Worm (Caenorhabditis elegans) whole organism, late embryonic: ENCODE measurements around the gene C01G5.25.

Experiments
- C38D4.7 ChIP-seq: fragments of 200-800 bp; sonication (Bioruptor generic); optimal IDR thresholded peaks from 2 replicates; lab custom pipeline; 2018; ENCODE audit warnings: mild to moderate bottlenecking, missing genetic modification characterization, moderate library complexity, missing compliant biosample characterization
- T23F11.4 ChIP-seq: fragments of 200-800 bp; sonication (Bioruptor generic); optimal IDR thresholded peaks from 2 replicates; lab custom pipeline; 2018; ENCODE audit warnings: mild to moderate bottlenecking, missing genetic modification characterization, missing compliant biosample characterization
- Y22D7AL.16 ChIP-seq: sonication (generic microtip); optimal IDR thresholded peaks from 2 replicates; lab custom pipeline; 2016; ENCODE audit warnings: missing genetic modification characterization, missing compliant biosample characterization
- ceh-14 ChIP-seq: sonication (generic microtip); optimal IDR thresholded peaks from 2 replicates; lab custom pipeline; 2016; ENCODE audit warnings: missing genotype, missing genetic modification characterization, missing compliant biosample characterization
- ceh-18 ChIP-seq: sonication (generic microtip); optimal IDR thresholded peaks from 2 replicates; lab custom pipeline; 2016; ENCODE audit warnings: missing genetic modification characterization, missing compliant biosample characterization
- ceh-19 ChIP-seq: fragments of 200-800 bp; sonication (Bioruptor generic); optimal IDR thresholded peaks from 2 replicates; lab custom pipeline; 2018; ENCODE audit warnings: mild to moderate bottlenecking, missing genetic modification characterization, missing compliant biosample characterization
- ceh-2 ChIP-seq: sonication (generic microtip); optimal IDR thresholded peaks from 2 replicates; lab custom pipeline; 2016; ENCODE audit warnings: missing genotype, missing genetic modification characterization, missing compliant biosample characterization
- ceh-24 ChIP-seq: sonication (generic microtip); optimal IDR thresholded peaks from 2 replicates; lab custom pipeline; 2016; ENCODE audit warnings: mild to moderate bottlenecking, missing genetic modification characterization, missing compliant biosample characterization
- ceh-31 ChIP-seq: sonication (generic microtip); optimal IDR thresholded peaks from 2 replicates; lab custom pipeline; 2016; ENCODE audit warnings: missing genetic modification characterization, missing compliant biosample characterization
- ceh-34 ChIP-seq: sonication (generic microtip); optimal IDR thresholded peaks from 2 replicates; lab custom pipeline; 2016; ENCODE audit warnings: mild to moderate bottlenecking, missing genetic modification characterization, missing compliant biosample characterization
- ceh-45 ChIP-seq: fragments of 200-800 bp; sonication (Bioruptor generic); IDR thresholded peaks from 2 replicates; pipeline ENCODE4 v1.3.6; 2022; ENCODE audit warnings: missing genetic modification reagents, missing genetic modification characterization, missing compliant biosample characterization
- ceh-6 ChIP-seq: fragments of 200-800 bp; sonication (Bioruptor generic); optimal IDR thresholded peaks from 2 replicates; lab custom pipeline; 2018; ENCODE audit warnings: mild to moderate bottlenecking, missing genetic modification characterization, missing compliant biosample characterization
- dmd-4 ChIP-seq: sonication (generic microtip); optimal IDR thresholded peaks from 2 replicates; lab custom pipeline; 2016; ENCODE audit warnings: borderline replicate concordance, missing genetic modification characterization, missing compliant biosample characterization
- dve-1 ChIP-seq: sonication (generic microtip); optimal IDR thresholded peaks from 2 replicates; lab custom pipeline; 2017; ENCODE audit warnings: antibody characterized with exemption, mild to moderate bottlenecking, missing genetic modification characterization, missing compliant biosample characterization
- elt-2 ChIP-seq: sonication (generic microtip); optimal IDR thresholded peaks from 2 replicates; lab custom pipeline; 2016; ENCODE audit warnings: missing genetic modification reagents, missing genetic modification characterization, missing compliant biosample characterization
- fax-1 ChIP-seq: sonication (generic microtip); optimal IDR thresholded peaks from 2 replicates; lab custom pipeline; 2016; ENCODE audit warnings: missing genotype, missing genetic modification characterization, missing compliant biosample characterization
- fkh-10 ChIP-seq: fragments of 150-350 bp; optimal IDR thresholded peaks from 2 replicates; lab custom pipeline; 2014; ENCODE audit warnings: missing biosample characterization, missing genetic modification reagents, missing genetic modification characterization
- fkh-6 ChIP-seq: sonication (generic microtip); optimal IDR thresholded peaks from 2 replicates; lab custom pipeline; 2016; ENCODE audit warnings: missing genetic modification characterization, missing compliant biosample characterization
- gmeb-2 ChIP-seq: sonication (generic microtip); optimal IDR thresholded peaks from 2 replicates; lab custom pipeline; 2016; ENCODE audit warnings: missing genetic modification characterization, inconsistent platforms, missing compliant biosample characterization
- hlh-15 ChIP-seq: sonication (generic microtip); optimal IDR thresholded peaks from 2 replicates; lab custom pipeline; 2016; ENCODE audit warnings: missing genetic modification characterization, missing compliant biosample characterization
- hlh-6 ChIP-seq: sonication (generic microtip); optimal IDR thresholded peaks from 2 replicates; lab custom pipeline; 2016; ENCODE audit warnings: missing genotype, missing genetic modification characterization, missing compliant biosample characterization
- hlh-8 ChIP-seq: sonication (generic microtip); optimal IDR thresholded peaks from 2 replicates; lab custom pipeline; 2016; ENCODE audit warnings: missing genotype, missing genetic modification characterization, missing compliant biosample characterization
- lim-6 ChIP-seq: sonication (generic microtip); optimal IDR thresholded peaks from 2 replicates; lab custom pipeline; 2016; ENCODE audit warnings: missing genetic modification characterization, missing compliant biosample characterization
- nhr-232 ChIP-seq: sonication (generic microtip); optimal IDR thresholded peaks from 2 replicates; lab custom pipeline; 2016; ENCODE audit warnings: missing genetic modification characterization, missing compliant biosample characterization
- npax-4 ChIP-seq: sonication (generic microtip); optimal IDR thresholded peaks from 2 replicates; lab custom pipeline; 2016; ENCODE audit warnings: missing genetic modification characterization, missing compliant biosample characterization
- odd-2 ChIP-seq: sonication (generic microtip); optimal IDR thresholded peaks from 2 replicates; lab custom pipeline; 2017; ENCODE audit warnings: antibody characterized with exemption, mild to moderate bottlenecking, missing genetic modification characterization, missing compliant biosample characterization
- pat-9 ChIP-seq: fragments of 200-800 bp; sonication (Bioruptor generic); optimal IDR thresholded peaks from 2 replicates; lab custom pipeline; 2018; ENCODE audit warnings: mild to moderate bottlenecking, missing genetic modification characterization, moderate library complexity, missing compliant biosample characterization
- pax-1 ChIP-seq: fragments of 150-350 bp; optimal IDR thresholded peaks from 2 replicates; lab custom pipeline; 2014; ENCODE audit warnings: missing biosample characterization, missing genetic modification characterization
- pha-2 ChIP-seq: sonication (generic microtip); optimal IDR thresholded peaks from 2 replicates; lab custom pipeline; 2017; ENCODE audit warnings: mild to moderate bottlenecking, missing genetic modification characterization, missing compliant biosample characterization
- pha-4 ChIP-seq: fragments of 150-350 bp; optimal IDR thresholded peaks from 2 replicates; lab custom pipeline; 2018; ENCODE audit warnings: missing biosample characterization, missing genetic modification reagents, missing genetic modification characterization
- pqm-1 ChIP-seq: sonication (generic microtip); optimal IDR thresholded peaks from 2 replicates; lab custom pipeline; 2016; ENCODE audit warnings: missing genetic modification characterization, missing compliant biosample characterization
- ref-2 ChIP-seq: sonication (generic microtip); optimal IDR thresholded peaks from 2 replicates; lab custom pipeline; 2016; ENCODE audit warnings: missing genetic modification characterization, missing compliant biosample characterization
- rnt-1 ChIP-seq: sonication (generic microtip); optimal IDR thresholded peaks from 2 replicates; lab custom pipeline; 2016; ENCODE audit warnings: missing genetic modification characterization, missing compliant biosample characterization
- sdc-2 ChIP-seq: sonication (generic microtip); optimal IDR thresholded peaks from 2 replicates; lab custom pipeline; 2016; ENCODE audit warnings: missing genotype, missing genetic modification characterization, missing compliant biosample characterization
- tbx-2 ChIP-seq: sonication (generic microtip); optimal IDR thresholded peaks from 2 replicates; lab custom pipeline; 2016; ENCODE audit warnings: missing genetic modification characterization, missing compliant biosample characterization
- tbx-7 ChIP-seq: sonication (generic microtip); optimal IDR thresholded peaks from 2 replicates; lab custom pipeline; 2016; ENCODE audit warnings: missing genotype, missing genetic modification characterization, missing compliant biosample characterization
- unc-3 ChIP-seq, 2 experiments: fragments of 200-800 bp in 1 of 2; sonication (Bioruptor generic) in 1 of 2; sonication (generic microtip) in 1 of 2; conservative IDR thresholded peaks in 1 of 2; optimal IDR thresholded peaks in 1 of 2; 2 replicates each; pipeline versions ENCODE4 v1.3.6 to Lab custom; 2016 to 2022; ENCODE audit warnings: missing compliant biosample characterization in 2 of 2, missing genetic modification characterization in 2 of 2, missing genetic modification reagents in 1 of 2
- unc-42 ChIP-seq: sonication (generic microtip); optimal IDR thresholded peaks from 2 replicates; lab custom pipeline; 2016; ENCODE audit warnings: missing genotype, missing genetic modification characterization, missing compliant biosample characterization
- unc-55 ChIP-seq: sonication (generic microtip); optimal IDR thresholded peaks from 2 replicates; lab custom pipeline; 2017; ENCODE audit warnings: missing biosample characterization, missing genetic modification reagents, missing genetic modification characterization
- ztf-16 ChIP-seq: sonication (generic microtip); optimal IDR thresholded peaks from 2 replicates; lab custom pipeline; 2017; ENCODE audit warnings: missing genetic modification characterization, missing compliant biosample characterization

C01G5.25 gene

DNA sequence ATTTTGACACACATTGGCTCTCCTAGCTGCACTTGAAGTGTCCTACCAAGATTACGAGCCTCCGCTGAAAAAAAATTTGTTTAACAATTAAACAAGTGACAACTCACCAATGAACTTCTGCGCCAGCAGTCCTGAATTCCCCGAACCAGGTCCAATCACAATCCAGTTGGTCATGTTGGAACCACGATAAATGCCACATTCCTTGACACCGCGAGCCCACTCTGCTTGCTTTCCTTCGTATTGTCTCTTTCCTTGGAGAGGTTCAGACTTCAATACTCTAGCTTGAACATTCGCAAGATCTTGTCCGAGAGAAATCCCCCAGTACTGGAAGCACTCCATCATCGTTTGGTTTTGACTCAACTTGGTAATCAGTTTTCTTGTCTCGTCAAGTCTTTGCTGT, 13.3 kb upstream of the C01G5.25 start:
- TF ChIP-seq ceh-45 (GFP tag; lab: Robert Waterston, UW) (no peak), lim-6 (tag; lab: Kevin White, UChicago) (no peak), gmeb-2 (tag; lab: Kevin White, UChicago) (no peak), Y22D7AL.16 (tag; lab: Kevin White, UChicago) (no peak), ceh-31 (tag; lab: Kevin White, UChicago) (no peak), pha-2 (tag; lab: Kevin White, UChicago) (no peak), unc-42 (no peak), C38D4.7 (GFP tag; lab: Kevin White, UChicago) (no peak), fkh-6 (tag; lab: Kevin White, UChicago) (no peak), pqm-1 (tag; lab: Kevin White, UChicago) (no peak)

DNA sequence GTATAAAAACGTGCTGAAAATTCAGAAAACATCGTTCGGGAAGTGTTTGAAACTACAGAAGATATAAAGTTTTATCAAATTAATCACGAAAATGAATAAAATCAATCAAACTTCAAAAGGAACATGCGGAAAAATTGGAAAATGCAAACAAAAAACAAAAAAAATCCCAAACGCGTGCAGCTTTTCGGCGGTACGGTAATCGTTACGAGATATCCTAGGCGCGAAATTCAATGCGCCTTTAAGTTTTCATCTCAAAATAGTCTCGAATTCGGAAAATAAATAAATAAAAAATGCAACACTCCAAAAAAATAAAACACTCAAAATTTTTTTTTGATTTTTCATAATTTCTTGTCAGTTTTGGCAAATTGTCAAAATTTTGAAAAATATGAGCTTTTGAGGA, 11.7 kb upstream of the C01G5.25 start:
- TF ChIP-seq unc-55 (GFP tag; lab: Kevin White, UChicago) (no peak), ref-2 (tag; lab: Kevin White, UChicago) (no peak), tbx-2 (tag; lab: Kevin White, UChicago) (no peak), ceh-24 (tag; lab: Kevin White, UChicago) (no peak), nhr-232 (tag; lab: Kevin White, UChicago) (no peak), ceh-2 (tag; lab: Kevin White, UChicago) (no peak), hlh-8 (tag; lab: Kevin White, UChicago) (no peak), ceh-31 (tag; lab: Kevin White, UChicago) (no peak), dve-1 (tag; lab: Kevin White, UChicago) (no peak), odd-2 (tag; lab: Kevin White, UChicago) (no peak), ceh-34 (no peak), pax-1 (tag; lab: Kevin White, UChicago) (no peak), hlh-6 (tag; lab: Kevin White, UChicago) (no peak), T23F11.4 (GFP tag; lab: Kevin White, UChicago) (no peak), ceh-6 (no peak), ztf-16 (tag; lab: Kevin White, UChicago) (no peak), pha-4 (tag; lab: Kevin White, UChicago) (no peak), fkh-6 (tag; lab: Kevin White, UChicago) (no peak), unc-3 (GFP tag; conservative IDR thresholded peaks at IDR 0.05; lab: Robert Waterston, UW) (no peak), unc-3 (tag; optimal IDR thresholded peaks at IDR 0.05; lab: Kevin White, UChicago) (no peak), tbx-7 (tag; lab: Kevin White, UChicago) (no peak)
- TF ChIP-seq, all 69 proteins: peak for 0

DNA sequence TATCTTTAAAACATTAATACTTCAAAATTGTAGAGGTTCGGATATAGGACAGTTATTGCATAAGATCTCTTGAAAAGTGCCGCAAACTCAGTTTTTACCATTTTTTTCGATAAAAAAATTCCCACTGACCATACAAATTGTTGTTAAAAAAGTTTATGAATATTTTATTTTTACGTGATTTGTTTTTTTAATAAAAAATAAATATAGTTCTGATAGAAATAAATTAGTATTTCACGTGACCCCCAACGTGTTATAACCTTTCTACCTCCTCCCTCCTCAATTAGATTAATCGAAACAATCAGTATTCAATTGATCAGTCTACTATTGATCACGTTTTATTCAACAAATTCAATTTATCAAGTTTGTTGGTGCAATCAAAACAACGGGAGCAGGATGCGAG, 10.0 kb upstream of the C01G5.25 start, which contains the start of gene C01G5.4:
TSS of gene C01G5.4 (plus strand) at position 301 of the 400 bp plus-strand sequence.
- TF ChIP-seq hlh-8 (tag; lab: Kevin White, UChicago): no peak
- no peak for TF ChIP-seq hlh-15 (tag; lab: Kevin White, UChicago)
- TF ChIP-seq tbx-2 (tag; lab: Kevin White, UChicago): no peak
- no peak for TF ChIP-seq dmd-4 (tag; lab: Kevin White, UChicago)
- TF ChIP-seq fkh-10: no peak
- TF ChIP-seq sdc-2 (tag; lab: Kevin White, UChicago): no peak
- no peak for TF ChIP-seq ceh-31 (tag; lab: Kevin White, UChicago)
- TF ChIP-seq ceh-6: no peak
- TF ChIP-seq rnt-1 (tag; lab: Kevin White, UChicago): no peak
- TF ChIP-seq, all 69 proteins: peak for 0

DNA sequence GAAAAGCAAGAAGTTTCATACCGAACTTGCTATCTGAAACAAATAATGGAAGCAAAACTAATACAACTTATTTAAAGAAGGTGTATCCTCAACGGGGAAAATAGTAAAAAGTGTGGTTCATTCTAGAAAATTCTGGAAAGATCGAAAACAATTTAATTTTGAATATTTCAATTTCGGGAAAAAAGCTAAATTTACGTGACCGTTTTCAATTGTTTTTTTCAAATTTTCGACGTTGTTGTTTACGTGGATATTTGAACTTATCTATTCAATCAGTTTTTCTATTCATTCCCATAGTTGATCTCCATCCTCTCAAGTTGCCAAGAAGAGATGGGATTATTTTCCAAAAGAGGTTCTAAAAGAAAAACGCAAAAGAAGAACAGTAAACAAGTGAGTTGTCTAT, 5.6 kb upstream of the C01G5.25 start, which contains the start of gene C01G5.3:
TSS of gene C01G5.3 (plus strand) at position 301 of the 400 bp plus-strand sequence.
- TF ChIP-seq pat-9: no peak
- no peak for TF ChIP-seq npax-4
- no peak for TF ChIP-seq pqm-1 (tag; lab: Kevin White, UChicago)
- no peak for TF ChIP-seq dmd-4 (tag; lab: Kevin White, UChicago)
- TF ChIP-seq pha-2 (tag; lab: Kevin White, UChicago): no peak
- TF ChIP-seq ceh-19 (GFP tag; lab: Kevin White, UChicago): no peak
- no peak for TF ChIP-seq Y22D7AL.16 (tag; lab: Kevin White, UChicago)
- TF ChIP-seq gmeb-2 (tag; lab: Kevin White, UChicago): no peak
- no peak for TF ChIP-seq pha-4 (tag; lab: Kevin White, UChicago)
- no peak for TF ChIP-seq elt-2 (tag; lab: Kevin White, UChicago)
- no peak for TF ChIP-seq fax-1 (tag; lab: Kevin White, UChicago)
- TF ChIP-seq ceh-14 (tag; lab: Kevin White, UChicago): no peak
- TF ChIP-seq ceh-18 (tag; lab: Kevin White, UChicago): no peak
- TF ChIP-seq unc-55 (GFP tag; lab: Kevin White, UChicago): no peak
- no peak for TF ChIP-seq ceh-45 (GFP tag; lab: Robert Waterston, UW)
